Fruit fly (Drosophila melanogaster) whole organism, adult: ENCODE results near the gene TpnC25D.

ENCODE experiments used
- CG11617 ChIP-seq: fragments of 200-800 bp; sonication (Bioruptor generic); optimal IDR thresholded peaks from 2 replicates; lab custom pipeline; 2017; ENCODE audit warnings: mild to moderate bottlenecking, missing biosample characterization, missing genetic modification reagents, missing genetic modification characterization
- CG12768 ChIP-seq: fragments of 200-800 bp; sonication (Bioruptor generic); optimal IDR thresholded peaks from 2 replicates; lab custom pipeline; 2017; ENCODE audit warnings: missing biosample characterization, missing genetic modification characterization, mild to moderate bottlenecking, moderate library complexity, missing genetic modification reagents
- CG14711 ChIP-seq: fragments of 200-800 bp; sonication (Bioruptor generic); optimal IDR thresholded peaks from 2 replicates; lab custom pipeline; 2018; ENCODE audit warnings: missing biosample characterization, mild to moderate bottlenecking, missing genetic modification characterization, moderate library complexity
- CG1620 ChIP-seq: fragments of 200-800 bp; sonication (Bioruptor generic); optimal IDR thresholded peaks from 2 replicates; lab custom pipeline; 2016; ENCODE audit warnings: missing biosample characterization, missing genetic modification characterization
- CG33017 ChIP-seq: fragments of 200-800 bp; sonication (Bioruptor generic); optimal IDR thresholded peaks from 2 replicates; lab custom pipeline; 2018; ENCODE audit warnings: missing biosample characterization, mild to moderate bottlenecking, missing genetic modification characterization, moderate library complexity
- CG5204 ChIP-seq: fragments of 200-800 bp; sonication (Bioruptor generic); optimal IDR thresholded peaks from 2 replicates; lab custom pipeline; 2016; ENCODE audit warnings: missing biosample characterization, missing genetic modification characterization
- CG7045 ChIP-seq: fragments of 200-800 bp; sonication (Bioruptor generic); optimal IDR thresholded peaks from 2 replicates; lab custom pipeline; 2017; ENCODE audit warnings: missing biosample characterization, mild to moderate bottlenecking, missing genetic modification characterization
- CG7101 ChIP-seq: fragments of 200-800 bp; sonication (Bioruptor generic); optimal IDR thresholded peaks from 2 replicates; lab custom pipeline; 2018; ENCODE audit warnings: missing biosample characterization, mild to moderate bottlenecking, missing genetic modification characterization, moderate library complexity
- Clk ChIP-seq: fragments of 200-800 bp; sonication (Bioruptor generic); optimal IDR thresholded peaks from 2 replicates; lab custom pipeline; 2017; ENCODE audit warnings: missing biosample characterization, missing genetic modification characterization
- Crg-1 ChIP-seq: fragments of 200-800 bp; sonication (Bioruptor generic); optimal IDR thresholded peaks from 2 replicates; lab custom pipeline; 2016; ENCODE audit warnings: missing biosample characterization, missing genetic modification characterization
- Hr96 ChIP-seq: fragments of 200-800 bp; sonication (Bioruptor generic); optimal IDR thresholded peaks from 2 replicates; lab custom pipeline; 2016; ENCODE audit warnings: missing biosample characterization, missing genetic modification characterization
- Mnt ChIP-seq: fragments of 200-800 bp; sonication (Bioruptor generic); optimal IDR thresholded peaks from 2 replicates; lab custom pipeline; 2016; ENCODE audit warnings: missing biosample characterization, mild to moderate bottlenecking, missing genetic modification characterization
- bab1 ChIP-seq: fragments of 200-800 bp; sonication (Bioruptor generic); optimal IDR thresholded peaks from 3 replicates; lab custom pipeline; 2019; ENCODE audit warnings: missing biosample characterization, mild to moderate bottlenecking, missing genetic modification characterization, moderate library complexity
- cic ChIP-seq: fragments of 200-800 bp; sonication (Bioruptor generic); optimal IDR thresholded peaks from 2 replicates; lab custom pipeline; 2017; ENCODE audit warnings: missing biosample characterization, mild to moderate bottlenecking, missing genetic modification characterization, moderate library complexity
- cnc ChIP-seq, 2 experiments: fragments of >200 bp; optimal IDR thresholded peaks; 2 replicates each; lab custom pipeline; 2017
- kay ChIP-seq: fragments of 200-800 bp; sonication (Bioruptor generic); peaks from one replicate; lab custom pipeline; 2016; ENCODE audit warnings: missing biosample characterization, missing genetic modification characterization, borderline replicate concordance
- ovo ChIP-seq: fragments of 200-800 bp; sonication (Bioruptor generic); optimal IDR thresholded peaks from 2 replicates; lab custom pipeline; 2016; ENCODE audit warnings: missing biosample characterization, missing genetic modification characterization
- pad ChIP-seq: fragments of 200-800 bp; sonication (Bioruptor generic); optimal IDR thresholded peaks from 3 replicates; lab custom pipeline; 2017; ENCODE audit warnings: missing biosample characterization, missing genetic modification characterization, mild to moderate bottlenecking, moderate library complexity, missing genetic modification reagents
- tj ChIP-seq: fragments of 200-800 bp; sonication (Bioruptor generic); optimal IDR thresholded peaks from 3 replicates; lab custom pipeline; 2017; ENCODE audit warnings: missing biosample characterization, mild to moderate bottlenecking, missing genetic modification characterization, moderate library complexity
- toe ChIP-seq: fragments of 200-800 bp; sonication (Bioruptor generic); optimal IDR thresholded peaks from 2 replicates; lab custom pipeline; 2016; ENCODE audit warnings: missing biosample characterization, missing genetic modification characterization

The TpnC25D gene

DNA sequence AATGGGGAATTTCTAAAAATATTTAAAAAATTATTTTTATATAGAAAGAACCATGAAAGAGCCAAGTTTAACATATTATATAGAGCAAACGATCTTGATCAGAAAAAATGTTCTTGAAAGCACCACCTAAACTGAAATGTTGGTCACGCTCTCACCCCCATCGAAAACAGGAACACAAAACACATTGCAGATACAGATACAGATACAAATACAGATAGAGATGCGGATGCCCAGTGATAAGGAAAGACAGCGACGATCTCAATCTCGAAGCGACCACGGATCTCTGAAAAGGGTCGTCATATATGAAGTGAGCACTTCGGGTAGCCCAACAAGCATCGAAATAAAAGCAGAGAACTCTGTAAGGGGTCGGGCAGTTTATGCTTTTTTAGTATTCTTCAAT, 30.9 kb downstream of the TpnC25D start:
- no peak for TF ChIP-seq cic (GFP tag; lab: Kevin White, UChicago)
- TF ChIP-seq ovo (GFP tag; lab: Kevin White, UChicago): no peak
- no peak for TF ChIP-seq Clk (GFP tag; lab: Kevin White, UChicago)
- TF ChIP-seq CG1620: no peak
- TF ChIP-seq CG7101 (tag; lab: Kevin White, UChicago): no peak
- TF ChIP-seq CG14711: no peak
- no peak for TF ChIP-seq Crg-1
- no peak for TF ChIP-seq tj (GFP tag; lab: Kevin White, UChicago)
- TF ChIP-seq pad (GFP tag; lab: Kevin White, UChicago): no peak
- TF ChIP-seq cnc (optimal IDR thresholded peaks at IDR 0.05; lab: Kevin White, UChicago): no peak
- no peak for TF ChIP-seq kay (GFP tag; lab: Kevin White, UChicago)
- no peak for TF ChIP-seq Mnt
- TF ChIP-seq Hr96 (GFP tag; lab: Kevin White, UChicago): no peak
- TF ChIP-seq CG33017 (tag; lab: Kevin White, UChicago): no peak
- no peak for TF ChIP-seq CG7045 (GFP tag; lab: Kevin White, UChicago)
- no peak for TF ChIP-seq CG12768
- TF ChIP-seq CG5204 (GFP tag; lab: Kevin White, UChicago): no peak
- no peak for TF ChIP-seq toe
- no peak for TF ChIP-seq bab1

DNA sequence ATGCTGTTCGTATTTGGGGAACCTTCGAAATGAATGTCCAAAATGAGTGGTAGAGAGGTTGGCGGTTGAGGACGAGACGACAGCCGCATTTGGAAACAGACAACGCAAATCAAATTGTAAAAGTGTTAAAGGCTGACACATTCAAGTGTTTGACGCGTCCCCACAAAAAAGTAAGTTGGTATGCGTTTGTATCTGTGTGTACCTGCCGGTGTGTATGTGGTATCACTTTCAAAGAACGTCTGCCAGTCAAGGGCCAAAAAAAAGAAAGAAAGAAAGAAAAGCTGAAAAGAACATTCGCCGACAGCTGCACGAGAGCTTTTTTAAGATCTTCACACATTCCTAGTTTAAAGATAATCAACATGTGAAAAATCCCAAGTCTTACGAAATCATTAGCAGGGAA, 31.3 kb downstream of the TpnC25D start:
- TF ChIP-seq CG33017 (tag; lab: Kevin White, UChicago) (no peak), CG7101 (tag; lab: Kevin White, UChicago) (no peak), Crg-1 (no peak), bab1 (no peak), pad (GFP tag; lab: Kevin White, UChicago) (no peak), Mnt (no peak), CG12768 (no peak)

DNA sequence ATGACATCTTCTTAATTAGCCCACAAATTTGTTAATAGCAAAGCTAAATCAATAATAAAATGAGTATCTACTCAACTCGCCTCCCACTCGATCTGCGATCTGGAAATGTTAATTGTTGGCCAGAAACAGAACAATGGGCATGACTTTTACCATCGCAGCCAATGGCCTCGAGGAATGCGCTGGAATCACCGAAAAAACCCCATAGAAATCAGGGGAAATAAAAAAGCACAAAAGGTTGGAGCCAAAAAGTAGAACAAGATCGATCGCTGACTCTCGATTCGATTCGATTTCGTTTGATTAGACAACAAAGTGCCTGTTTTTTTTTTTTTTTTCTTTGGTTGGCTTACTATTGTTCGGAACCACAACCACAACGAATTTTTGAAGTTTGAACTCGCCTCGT, 32.1 kb downstream of the TpnC25D start:
- no peak for TF ChIP-seq CG11617 (GFP tag; lab: Kevin White, UChicago)
- peak; percentile 73 for TF ChIP-seq kay (GFP tag; lab: Kevin White, UChicago)

DNA sequence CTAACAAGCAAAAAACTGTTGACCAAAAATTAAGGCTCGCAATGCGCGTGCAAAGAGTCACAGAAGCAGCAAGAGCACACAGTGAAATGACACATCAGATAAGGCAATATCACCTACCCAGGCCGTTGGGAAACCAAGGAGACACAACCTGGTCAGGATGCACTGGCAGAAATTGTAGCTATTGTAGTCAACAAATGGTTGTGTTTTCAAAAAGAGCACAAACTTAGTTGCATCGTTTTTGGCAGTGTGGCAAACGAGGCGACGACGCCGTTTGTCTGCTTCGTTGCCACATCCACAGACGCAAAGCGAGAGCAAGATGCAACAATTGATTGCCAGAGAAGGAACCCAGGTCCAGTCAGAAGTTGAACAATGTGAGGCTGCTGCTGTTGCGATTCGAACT, 33.3 kb downstream of the TpnC25D start:
- TF ChIP-seq ovo (GFP tag; lab: Kevin White, UChicago) (no peak), CG12768 (no peak), CG1620 (no peak), cic (GFP tag; lab: Kevin White, UChicago) (no peak)

DNA sequence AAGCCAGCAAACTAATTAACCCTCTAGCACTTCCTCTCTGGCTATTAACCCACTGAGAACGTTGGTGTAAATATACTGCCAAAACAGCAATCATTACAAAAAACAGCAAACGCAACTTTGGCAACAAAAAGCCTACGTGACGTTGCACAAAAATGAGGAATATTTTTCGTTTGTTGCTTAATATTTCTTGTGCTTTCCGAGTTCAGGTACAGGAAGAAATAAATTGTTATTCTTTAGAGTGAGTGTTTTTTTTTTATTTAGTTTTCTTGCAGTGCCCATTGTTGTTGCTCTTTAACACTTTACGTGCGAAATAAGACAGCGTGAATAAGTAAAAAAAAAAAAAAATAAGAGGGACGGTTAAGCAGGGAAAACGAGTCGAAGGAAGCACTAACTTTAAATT, 34.6 kb downstream of the TpnC25D start:
- TF ChIP-seq CG33017 (tag; lab: Kevin White, UChicago) (no peak), kay (GFP tag; lab: Kevin White, UChicago) (peak; percentile 25), cnc (optimal IDR thresholded peaks at IDR 0.05; lab: Kevin White, UChicago) (no peak)

DNA sequence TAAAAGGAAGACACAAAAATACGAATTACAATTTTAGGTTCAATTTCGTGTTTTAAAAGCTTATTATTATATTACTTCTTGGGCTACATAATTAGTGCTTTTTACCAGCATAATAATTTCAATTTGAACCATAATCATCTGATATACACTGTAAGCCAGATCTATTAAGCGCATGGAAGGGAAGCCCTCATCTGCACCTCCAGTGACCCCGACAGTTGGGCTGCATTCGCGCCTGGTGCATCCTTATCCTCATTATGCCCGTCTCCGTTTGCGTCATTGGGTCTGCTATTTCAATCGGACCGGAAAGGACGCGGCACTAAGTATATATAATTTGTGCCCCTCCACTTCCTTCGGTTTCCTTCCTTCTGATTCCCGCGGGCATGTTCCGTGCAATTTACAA, 35.2 kb downstream of the TpnC25D start:
- TF ChIP-seq pad (GFP tag; lab: Kevin White, UChicago) (no peak), CG7045 (GFP tag; lab: Kevin White, UChicago) (no peak), ovo (GFP tag; lab: Kevin White, UChicago) (no peak), Clk (GFP tag; lab: Kevin White, UChicago) (no peak), cnc (optimal IDR thresholded peaks at IDR 0.05; lab: Kevin White, UChicago) (no peak), Crg-1 (no peak), Mnt (no peak), tj (GFP tag; lab: Kevin White, UChicago) (no peak), CG1620 (no peak), CG12768 (no peak), CG7101 (tag; lab: Kevin White, UChicago) (no peak), cic (GFP tag; lab: Kevin White, UChicago) (no peak), Hr96 (GFP tag; lab: Kevin White, UChicago) (no peak), kay (GFP tag; lab: Kevin White, UChicago) (no peak), CG33017 (tag; lab: Kevin White, UChicago) (no peak), CG14711 (no peak), CG11617 (GFP tag; lab: Kevin White, UChicago) (no peak)

DNA sequence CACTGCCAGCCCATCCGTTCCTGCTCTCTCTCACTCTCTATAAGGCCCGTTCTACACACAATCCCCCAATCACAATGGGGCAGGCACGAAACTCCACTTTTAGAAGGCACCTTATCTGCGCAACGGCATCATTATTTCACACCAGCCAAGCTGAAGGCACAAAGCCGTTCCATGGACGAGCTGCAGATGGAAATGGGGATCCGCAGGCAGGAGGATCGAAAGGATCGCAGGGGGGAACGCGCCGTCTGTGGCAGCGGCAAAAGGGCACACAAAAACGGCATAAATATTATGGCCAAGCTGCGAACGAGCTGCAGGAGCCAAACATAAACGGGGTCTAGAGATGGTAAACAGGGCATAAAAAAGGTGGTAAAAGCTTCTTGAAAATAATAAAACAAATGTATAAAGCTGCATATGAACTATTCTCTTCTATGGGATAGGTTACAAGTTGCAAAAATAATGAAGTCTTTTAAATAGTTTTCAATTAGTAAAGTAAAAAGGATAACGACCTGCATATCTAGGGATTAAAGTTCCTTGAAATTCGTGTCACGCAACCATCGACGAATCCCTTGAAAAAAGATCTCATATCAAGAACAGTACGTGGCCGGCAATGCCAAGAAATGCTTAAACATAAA, 36.0 kb downstream of the TpnC25D start:
- TF ChIP-seq Mnt (no peak), Hr96 (GFP tag; lab: Kevin White, UChicago) (no peak), cnc (optimal IDR thresholded peaks at IDR 0.05; lab: Kevin White, UChicago) (no peak), cic (GFP tag; lab: Kevin White, UChicago) (no peak), tj (GFP tag; lab: Kevin White, UChicago) (no peak), CG7101 (tag; lab: Kevin White, UChicago) (no peak), CG11617 (GFP tag; lab: Kevin White, UChicago) (no peak), CG12768 (no peak), pad (GFP tag; lab: Kevin White, UChicago) (no peak), CG14711 (no peak), bab1 (no peak), kay (GFP tag; lab: Kevin White, UChicago) (no peak), CG5204 (GFP tag; lab: Kevin White, UChicago) (no peak), toe (no peak), CG7045 (GFP tag; lab: Kevin White, UChicago) (no peak), CG1620 (no peak), ovo (GFP tag; lab: Kevin White, UChicago) (no peak), Crg-1 (no peak)
